Fruit fly (Drosophila melanogaster) whole organism, embryonic: ENCODE results near the gene CG15186.
A peak's percentile ranks its signal among the peaks of the same experiment; 100 is the strongest.

ENCODE experiments used
- Ada2b ChIP-seq: fragments of 200-800 bp; sonication (Bioruptor generic); IDR thresholded peaks from 2 replicates; pipeline ENCODE4 v1.3.6; 2022; ENCODE audit warnings: missing biosample characterization, missing genetic modification characterization
- Blimp-1 ChIP-seq: fragments of 200-800 bp; sonication (Bioruptor generic); optimal IDR thresholded peaks from 3 replicates; lab custom pipeline; 2018; ENCODE audit warnings: missing biosample characterization, missing genetic modification characterization, mild to moderate bottlenecking, moderate library complexity, missing genetic modification reagents
- BtbVII ChIP-seq: fragments of 200-800 bp; sonication (Bioruptor generic); optimal IDR thresholded peaks from 3 replicates; lab custom pipeline; 2017; ENCODE audit warnings: missing biosample characterization, mild to moderate bottlenecking, missing genetic modification characterization
- CG10274 ChIP-seq: fragments of 200-800 bp; sonication (Bioruptor generic); optimal IDR thresholded peaks from 3 replicates; lab custom pipeline; 2017; ENCODE audit warnings: missing biosample characterization, mild to moderate bottlenecking, missing genetic modification characterization
- CG10654 ChIP-seq: fragments of 200-800 bp; sonication (Bioruptor generic); optimal IDR thresholded peaks from 2 replicates; lab custom pipeline; 2016; ENCODE audit warnings: missing biosample characterization, missing genetic modification characterization
- CG12219 ChIP-seq: fragments of 200-800 bp; sonication (Bioruptor generic); optimal IDR thresholded peaks from 3 replicates; lab custom pipeline; 2018; ENCODE audit warnings: missing biosample characterization, mild to moderate bottlenecking, missing genetic modification characterization
- CG12659 ChIP-seq: fragments of 200-800 bp; sonication (Bioruptor generic); optimal IDR thresholded peaks from 3 replicates; lab custom pipeline; 2017; ENCODE audit warnings: mild to moderate bottlenecking, missing biosample characterization, missing genetic modification reagents, missing genetic modification characterization
- CG14710 ChIP-seq: fragments of 200-800 bp; sonication (Bioruptor generic); optimal IDR thresholded peaks from 3 replicates; lab custom pipeline; 2019; ENCODE audit warnings: missing biosample characterization, mild to moderate bottlenecking, missing genetic modification characterization, moderate library complexity
- CG14860 ChIP-seq: fragments of 200-800 bp; sonication (Bioruptor generic); IDR thresholded peaks from 3 replicates; pipeline ENCODE4 v1.3.6; 2022; ENCODE audit warnings: missing biosample characterization, missing genetic modification characterization; ENCODE audit not compliant: partially characterized antibody
- CG15269 ChIP-seq: fragments of 200-800 bp; sonication (Bioruptor generic); optimal IDR thresholded peaks from 2 replicates; lab custom pipeline; 2018; ENCODE audit warnings: missing biosample characterization, mild to moderate bottlenecking, missing genetic modification characterization, moderate library complexity
- CG15514 ChIP-seq: fragments of 200-800 bp; sonication (Bioruptor generic); optimal IDR thresholded peaks from 3 replicates; lab custom pipeline; 2017; ENCODE audit warnings: missing biosample characterization, missing genetic modification characterization, mild to moderate bottlenecking, moderate library complexity, missing genetic modification reagents
- CG16813 ChIP-seq: fragments of 200-800 bp; sonication (Bioruptor generic); IDR thresholded peaks from 3 replicates; pipeline ENCODE4 v1.3.6; 2022; ENCODE audit warnings: missing biosample characterization, missing genetic modification characterization; ENCODE audit not compliant: partially characterized antibody
- CG31224 ChIP-seq: fragments of 200-800 bp; sonication (Bioruptor generic); IDR thresholded peaks from 2 replicates; pipeline ENCODE4 v1.3.6; 2022; ENCODE audit warnings: missing biosample characterization, missing genetic modification characterization
- CG31365 ChIP-seq: fragments of 200-800 bp; sonication (Bioruptor generic); optimal IDR thresholded peaks from 2 replicates; lab custom pipeline; 2018; ENCODE audit warnings: missing biosample characterization, mild to moderate bottlenecking, missing genetic modification characterization
- CG32767 ChIP-seq: fragments of 200-800 bp; sonication (Bioruptor generic); IDR thresholded peaks from 2 replicates; pipeline ENCODE4 v1.3.6; 2022; ENCODE audit warnings: missing biosample characterization, missing genetic modification characterization
- CG34224 ChIP-seq: fragments of 200-800 bp; sonication (Bioruptor generic); IDR thresholded peaks from 3 replicates; pipeline ENCODE4 v1.3.6; 2022; ENCODE audit warnings: missing biosample characterization, missing genetic modification characterization; ENCODE audit not compliant: partially characterized antibody
- CG34422 ChIP-seq: fragments of 200-800 bp; sonication (Bioruptor generic); IDR thresholded peaks from 3 replicates; pipeline ENCODE4 v1.3.6; 2022; ENCODE audit warnings: missing biosample characterization, missing genetic modification characterization
- CG4730 ChIP-seq: fragments of 200-800 bp; sonication (Bioruptor generic); IDR thresholded peaks from 2 replicates; pipeline ENCODE4 v1.3.6; 2022; ENCODE audit warnings: missing biosample characterization, missing genetic modification characterization
- CG4854 ChIP-seq: fragments of 200-800 bp; sonication (Bioruptor generic); optimal IDR thresholded peaks from 2 replicates; lab custom pipeline; 2016; ENCODE audit warnings: missing biosample characterization, missing genetic modification characterization, inconsistent platforms
- CG7987 ChIP-seq: fragments of 200-800 bp; sonication (Bioruptor generic); optimal IDR thresholded peaks from 2 replicates; lab custom pipeline; 2018; ENCODE audit warnings: missing biosample characterization, mild to moderate bottlenecking, missing genetic modification characterization, moderate library complexity
- CG9932 ChIP-seq: fragments of 200-800 bp; sonication (Bioruptor generic); IDR thresholded peaks from 2 replicates; pipeline ENCODE4 v1.3.6; 2022; ENCODE audit warnings: missing biosample characterization, missing genetic modification characterization
- Dfd ChIP-seq, 2 experiments: fragments of >200 bp; optimal IDR thresholded peaks; 2 replicates each; lab custom pipeline; 2017; ENCODE audit warnings: missing biosample characterization in 2 of 2, missing genetic modification characterization in 2 of 2
- Drgx ChIP-seq: fragments of 200-800 bp; sonication (Bioruptor generic); IDR thresholded peaks from 2 replicates; pipeline ENCODE4 v1.3.6; 2022; ENCODE audit warnings: missing biosample characterization, missing genetic modification characterization
- Fer2 ChIP-seq: fragments of 200-800 bp; sonication (Bioruptor generic); optimal IDR thresholded peaks from 2 replicates; lab custom pipeline; 2018; ENCODE audit warnings: missing biosample characterization, mild to moderate bottlenecking, missing genetic modification characterization, moderate library complexity
- Gsc ChIP-seq: fragments of 200-800 bp; sonication (Bioruptor generic); IDR thresholded peaks from 2 replicates; pipeline ENCODE4 v1.3.6; 2022; ENCODE audit warnings: missing biosample characterization, missing genetic modification characterization
- Hand ChIP-seq: fragments of 200-800 bp; sonication (Bioruptor generic); optimal IDR thresholded peaks from 2 replicates; lab custom pipeline; 2017; ENCODE audit warnings: mild to moderate bottlenecking, missing biosample characterization, missing genetic modification reagents, missing genetic modification characterization
- Hr51 ChIP-seq, 2 experiments: fragments of 200-800 bp; sonication (Bioruptor generic); optimal IDR thresholded peaks; 2 replicates in 1 of 2; 3 replicates in 1 of 2; lab custom pipeline; 2016 to 2018; ENCODE audit warnings: missing biosample characterization in 2 of 2, missing genetic modification characterization in 2 of 2, mild to moderate bottlenecking in 1 of 2, moderate library complexity in 1 of 2
- Hsf ChIP-seq: fragments of 200-800 bp; sonication (Bioruptor generic); optimal IDR thresholded peaks from 3 replicates; lab custom pipeline; 2016; ENCODE audit warnings: missing biosample characterization, missing genetic modification characterization
- Jarid2 ChIP-seq: fragments of 200-800 bp; sonication (Bioruptor generic); optimal IDR thresholded peaks from 3 replicates; lab custom pipeline; 2017; ENCODE audit warnings: mild to moderate bottlenecking, missing biosample characterization, missing genetic modification reagents, missing genetic modification characterization
- Lim3 ChIP-seq: fragments of 200-800 bp; sonication (Bioruptor generic); IDR thresholded peaks from 2 replicates; pipeline ENCODE4 v1.3.6; 2022; ENCODE audit warnings: missing biosample characterization, missing genetic modification characterization
- Med ChIP-seq: fragments of 200-800 bp; sonication (Bioruptor generic); peaks from one replicate; lab custom pipeline; 2016; ENCODE audit warnings: missing biosample characterization, missing genetic modification characterization, mild to moderate bottlenecking, inconsistent platforms, moderate library complexity
- Scr ChIP-seq: fragments of 200-800 bp; sonication (Bioruptor generic); IDR thresholded peaks from 2 replicates; pipeline ENCODE4 v1.3.6; 2022; ENCODE audit warnings: missing biosample characterization, missing genetic modification characterization; ENCODE audit not compliant: partially characterized antibody
- Taf1 ChIP-seq: fragments of 200-800 bp; sonication (Bioruptor generic); IDR thresholded peaks from 2 replicates; pipeline ENCODE4 v1.3.6; 2022; ENCODE audit warnings: missing biosample characterization, missing genetic modification characterization
- ac ChIP-seq: fragments of 200-800 bp; sonication (Bioruptor generic); optimal IDR thresholded peaks from 3 replicates; lab custom pipeline; 2017; ENCODE audit warnings: missing biosample characterization, mild to moderate bottlenecking, missing genetic modification characterization
- aop ChIP-seq: fragments of 200-800 bp; sonication (Bioruptor generic); IDR thresholded peaks from 2 replicates; pipeline ENCODE4 v1.3.6; 2022; ENCODE audit warnings: missing biosample characterization, missing genetic modification characterization
- br ChIP-seq: fragments of >200 bp; optimal IDR thresholded peaks from 2 replicates; lab custom pipeline; 2017
- cg ChIP-seq: fragments of 200-800 bp; sonication (Bioruptor generic); optimal IDR thresholded peaks from 3 replicates; lab custom pipeline; 2019; ENCODE audit warnings: missing biosample characterization, mild to moderate bottlenecking, missing genetic modification characterization, moderate library complexity
- chinmo ChIP-seq: fragments of 200-800 bp; sonication (Bioruptor generic); IDR thresholded peaks from 4 replicates; pipeline ENCODE4 v1.3.6; 2022; ENCODE audit warnings: missing biosample characterization, missing genetic modification characterization; ENCODE audit not compliant: partially characterized antibody
- ci ChIP-seq: fragments of 200-800 bp; sonication (Bioruptor generic); IDR thresholded peaks from 3 replicates; pipeline ENCODE4 v1.3.6; 2022; ENCODE audit warnings: missing biosample characterization, missing genetic modification characterization
- crol ChIP-seq: fragments of 200-800 bp; sonication (Bioruptor generic); IDR thresholded peaks from 2 replicates; pipeline ENCODE4 v1.3.6; 2022; ENCODE audit warnings: missing biosample characterization, missing genetic modification characterization
- fd3F ChIP-seq: fragments of 200-800 bp; sonication (Bioruptor generic); optimal IDR thresholded peaks from 2 replicates; lab custom pipeline; 2018; ENCODE audit warnings: missing biosample characterization, mild to moderate bottlenecking, missing genetic modification characterization, moderate library complexity
- lab ChIP-seq: fragments of 200-800 bp; sonication (Bioruptor generic); optimal IDR thresholded peaks from 3 replicates; lab custom pipeline; 2017; ENCODE audit warnings: missing biosample characterization, missing genetic modification characterization, mild to moderate bottlenecking, moderate library complexity, missing genetic modification reagents
- lmd ChIP-seq: fragments of 200-800 bp; sonication (Bioruptor generic); IDR thresholded peaks from 2 replicates; pipeline ENCODE4 v1.3.6; 2022; ENCODE audit warnings: missing biosample characterization, missing genetic modification characterization
- lola ChIP-seq, 3 experiments: fragments of >200 bp in 2 of 3; fragments of 200-800 bp in 1 of 3; sonication (Bioruptor generic) in 1 of 3; optimal IDR thresholded peaks; 2 replicates each; lab custom pipeline; 2017 to 2019; ENCODE audit warnings: missing biosample characterization in 3 of 3, missing genetic modification characterization in 3 of 3, mild to moderate bottlenecking in 1 of 3, moderate library complexity in 1 of 3
- onecut ChIP-seq: fragments of 200-800 bp; sonication (Bioruptor generic); IDR thresholded peaks from 2 replicates; pipeline ENCODE4 v1.3.6; 2022; ENCODE audit warnings: missing biosample characterization, missing genetic modification characterization
- prd ChIP-seq, 3 experiments: fragments of >200 bp in 2 of 3; fragments of 200-800 bp in 1 of 3; sonication (Bioruptor generic) in 1 of 3; optimal IDR thresholded peaks in 2 of 3; IDR thresholded peaks in 1 of 3; 2 replicates in 2 of 3; 3 replicates in 1 of 3; pipeline versions ENCODE4 v1.3.6 to Lab custom; 2017 to 2022; ENCODE audit warnings: missing biosample characterization in 1 of 3, missing genetic modification characterization in 1 of 3
- rib ChIP-seq: fragments of 200-800 bp; sonication (Bioruptor generic); IDR thresholded peaks from 2 replicates; pipeline ENCODE4 v1.3.6; 2022; ENCODE audit warnings: missing biosample characterization, missing genetic modification characterization
- scrt ChIP-seq: fragments of 200-800 bp; sonication (Bioruptor generic); optimal IDR thresholded peaks from 2 replicates; lab custom pipeline; 2018; ENCODE audit warnings: missing biosample characterization, mild to moderate bottlenecking, missing genetic modification characterization, moderate library complexity

Gene CG15186

DNA sequence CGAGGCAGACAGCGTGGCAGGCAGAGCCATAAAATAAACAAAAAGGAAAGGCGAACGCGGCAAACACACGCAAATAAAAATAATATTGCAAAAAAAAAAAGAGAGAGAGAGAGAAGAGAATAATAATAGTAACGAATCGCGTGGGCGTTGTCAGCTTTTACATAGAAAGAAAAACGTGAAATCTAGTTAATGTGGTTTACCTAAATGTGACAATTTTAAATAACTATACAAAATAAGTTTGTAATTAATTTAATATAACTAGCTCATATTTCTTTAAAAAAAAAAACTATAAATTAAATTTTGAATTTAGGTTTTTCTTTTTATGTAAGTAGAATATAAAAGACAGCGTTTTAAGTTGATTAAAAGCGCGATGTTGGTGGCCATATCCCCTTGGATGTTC is 44.2 kb upstream of the CG15186 start (continued):
- TF ChIP-seq Hand (GFP tag; lab: Kevin White, UChicago) (no peak), Drgx (peak; percentile 57; the same call in 1 of the 2 replicates), Hr51 (GFP tag; optimal IDR thresholded peaks at IDR 0.05; lab: Kevin White, UChicago) (peak in 1 of 2 experiments; percentile 40), CG4730 (GFP tag; lab: Robert Waterston, UW) (0 out of 2 replicates have a peak, but pooled peaks have one; percentile 24), lab (GFP tag; lab: Kevin White, UChicago) (peak; percentile 37)

dm6 chr3R:6435219-6435618 is 42.9 kb upstream of the CG15186 start:
- TF ChIP-seq CG14860 (GFP tag; lab: Robert Waterston, UW) (no peak), Scr (no peak), Hsf (GFP tag; lab: Kevin White, UChicago) (no peak), BtbVII (no peak), cg (GFP tag; lab: Kevin White, UChicago) (peak; percentile 26), aop (no peak), CG12219 (GFP tag; lab: Kevin White, UChicago) (no peak), lmd (GFP tag; lab: Robert Waterston, UW) (no peak), Dfd (GFP tag; optimal IDR thresholded peaks at IDR 0.05; lab: Kevin White, UChicago) (no peak), CG16813 (GFP tag; lab: Robert Waterston, UW) (no peak), CG31365 (tag; lab: Kevin White, UChicago) (no peak), CG12659 (GFP tag; lab: Kevin White, UChicago) (no peak), CG10274 (GFP tag; lab: Kevin White, UChicago) (no peak), crol (GFP tag; lab: Robert Waterston, UW) (peak; percentile 29), CG14710 (tag; lab: Kevin White, UChicago) (no peak), Gsc (GFP tag; lab: Robert Waterston, UW) (no peak), scrt (GFP tag; lab: Kevin White, UChicago) (peak; percentile 66), lola (GFP tag; optimal IDR thresholded peaks at IDR 0.05; lab: Kevin White, UChicago) (no peak), CG31224 (GFP tag; lab: Robert Waterston, UW) (no peak), onecut (peak; percentile 79), rib (GFP tag; lab: Robert Waterston, UW) (no peak), CG34422 (GFP tag; lab: Robert Waterston, UW) (peak; percentile 28; the same call in 1 of the 3 replicates), ac (GFP tag; lab: Kevin White, UChicago) (no peak), Jarid2 (GFP tag; lab: Kevin White, UChicago) (no peak), CG32767 (peak; percentile 64), Blimp-1 (GFP tag; lab: Kevin White, UChicago) (no peak), ci (GFP tag; lab: Robert Waterston, UW) (0 out of 3 replicates have a peak, but pooled peaks have one; percentile 44), fd3F (no peak), Taf1 (no peak), Lim3 (GFP tag; lab: Robert Waterston, UW) (no peak), CG10654 (GFP tag; lab: Kevin White, UChicago) (no peak), Med (peak; percentile 67), Fer2 (tag; lab: Kevin White, UChicago) (no peak), prd (optimal IDR thresholded peaks at IDR 0.05; lab: Kevin White, UChicago) (no peak), prd (GFP tag; IDR thresholded peaks at IDR 0.05; lab: Robert Waterston, UW) (no peak), CG15269 (no peak), Ada2b (GFP tag; lab: Robert Waterston, UW) (no peak), CG34224 (GFP tag; lab: Robert Waterston, UW) (no peak), chinmo (GFP tag; lab: Robert Waterston, UW) (0 out of 4 replicates have a peak, but pooled peaks have one; percentile 26), CG15514 (GFP tag; lab: Kevin White, UChicago) (no peak), Hand (GFP tag; lab: Kevin White, UChicago) (no peak), CG4854 (no peak), CG9932 (no peak), CG7987 (GFP tag; lab: Kevin White, UChicago) (no peak), br (lab: Kevin White, UChicago) (no peak)
